Fruit fly (Drosophila melanogaster) whole organism, embryonic: ENCODE measurements around the gene Alg12.

Experiments
- B-H2 ChIP-seq: fragments of 200-800 bp; sonication (Bioruptor generic); optimal IDR thresholded peaks from 2 replicates; lab custom pipeline; 2018; ENCODE audit warnings: missing biosample characterization, mild to moderate bottlenecking, missing genetic modification characterization
- CG14441 ChIP-seq: fragments of 200-800 bp; sonication (Bioruptor generic); IDR thresholded peaks from 2 replicates; pipeline ENCODE4 v1.3.6; 2022; ENCODE audit warnings: missing biosample characterization, missing genetic modification characterization
- CG15479 ChIP-seq: fragments of 200-800 bp; sonication (Bioruptor generic); optimal IDR thresholded peaks from 3 replicates; lab custom pipeline; 2019; ENCODE audit warnings: missing biosample characterization, mild to moderate bottlenecking, missing genetic modification characterization, moderate library complexity
- CG17186 ChIP-seq: fragments of 200-800 bp; sonication (Bioruptor generic); optimal IDR thresholded peaks from 3 replicates; lab custom pipeline; 2017; ENCODE audit warnings: missing biosample characterization, missing genetic modification reagents, missing genetic modification characterization
- CG18476 ChIP-seq: fragments of 200-800 bp; sonication (Bioruptor generic); optimal IDR thresholded peaks from 2 replicates; lab custom pipeline; 2016; ENCODE audit warnings: missing biosample characterization, mild to moderate bottlenecking, missing genetic modification characterization
- CG32767 ChIP-seq: fragments of 200-800 bp; sonication (Bioruptor generic); IDR thresholded peaks from 2 replicates; pipeline ENCODE4 v1.3.6; 2022; ENCODE audit warnings: missing biosample characterization, missing genetic modification characterization
- CG4282 ChIP-seq: fragments of 200-800 bp; sonication (Bioruptor generic); optimal IDR thresholded peaks from 2 replicates; lab custom pipeline; 2016; ENCODE audit warnings: missing biosample characterization, missing genetic modification characterization
- CG7556 ChIP-seq: fragments of 200-800 bp; sonication (Bioruptor generic); optimal IDR thresholded peaks from 2 replicates; lab custom pipeline; 2017; ENCODE audit warnings: missing biosample characterization, mild to moderate bottlenecking, missing genetic modification characterization
- E2f1 ChIP-seq: fragments of 200-800 bp; sonication (Bioruptor generic); IDR thresholded peaks from 2 replicates; pipeline ENCODE4 v1.3.6; 2022; ENCODE audit warnings: missing biosample characterization, missing genetic modification characterization
- Side ChIP-seq: fragments of 200-800 bp; sonication (Bioruptor generic); optimal IDR thresholded peaks from 2 replicates; lab custom pipeline; 2016; ENCODE audit warnings: missing biosample characterization, missing genetic modification characterization
- Taf1 ChIP-seq: fragments of 200-800 bp; sonication (Bioruptor generic); IDR thresholded peaks from 2 replicates; pipeline ENCODE4 v1.3.6; 2022; ENCODE audit warnings: missing biosample characterization, missing genetic modification characterization
- Xrp1 ChIP-seq: fragments of 200-800 bp; sonication (Bioruptor generic); IDR thresholded peaks from 2 replicates; pipeline ENCODE4 v1.3.6; 2022; ENCODE audit warnings: missing biosample characterization, missing genetic modification characterization
- fru ChIP-seq: fragments of >200 bp; optimal IDR thresholded peaks from 2 replicates; lab custom pipeline; 2017
- ftz-f1 ChIP-seq: fragments of 200-800 bp; sonication (Bioruptor generic); optimal IDR thresholded peaks from 2 replicates; lab custom pipeline; 2016; ENCODE audit warnings: missing biosample characterization, missing genetic modification characterization
- ro ChIP-seq: fragments of 200-800 bp; sonication (Bioruptor generic); IDR thresholded peaks from 2 replicates; pipeline ENCODE4 v1.3.6; 2022; ENCODE audit warnings: missing biosample characterization, missing genetic modification characterization
- ssp ChIP-seq: fragments of 200-800 bp; sonication (Bioruptor generic); IDR thresholded peaks from 2 replicates; pipeline ENCODE4 v1.3.6; 2022; ENCODE audit warnings: missing biosample characterization, missing genetic modification characterization

Gene Alg12

DNA sequence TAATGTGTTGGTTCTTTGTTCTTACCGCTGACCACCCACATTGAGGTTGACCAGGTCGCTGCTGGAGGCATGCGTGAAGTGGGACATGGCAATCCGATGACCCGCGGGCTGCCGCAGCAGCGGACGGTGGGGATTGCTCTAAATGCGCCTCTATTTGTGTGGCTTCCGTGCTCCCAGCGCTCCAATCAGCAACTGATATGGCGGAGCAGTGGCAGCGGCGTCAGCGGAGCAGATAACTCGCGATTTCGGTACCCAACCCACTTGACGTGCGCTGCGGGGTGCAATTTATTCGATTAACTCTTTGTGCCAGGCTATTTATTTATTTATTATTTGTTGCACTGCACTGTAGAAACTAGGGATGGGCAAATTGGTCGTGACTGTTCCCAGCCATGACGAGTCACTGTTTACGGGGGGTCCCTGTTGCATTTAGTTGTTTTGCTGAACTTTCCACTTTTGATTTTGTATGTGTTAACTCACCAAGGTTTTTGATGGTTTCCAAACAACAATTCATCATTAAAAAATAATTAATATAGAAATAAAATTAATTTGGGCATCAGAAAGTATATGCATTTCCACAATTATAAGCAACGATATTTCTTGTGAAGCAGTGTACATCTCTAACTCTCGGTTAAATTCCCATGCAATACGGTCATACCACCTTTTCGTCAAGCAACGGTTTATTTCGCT is 44.5 kb downstream of the Alg12 start, which contains the start of the genes CG9467 and CG8526 (continued):
- peak; percentile 35 for TF ChIP-seq CG7556 (GFP tag; lab: Kevin White, UChicago)
- TF ChIP-seq CG18476 (GFP tag; lab: Kevin White, UChicago) = peak; percentile 25
- peak; percentile 53; the same call in 1 of the 2 replicates for TF ChIP-seq Xrp1
- TF ChIP-seq CG32767 (GFP tag; lab: Robert Waterston, UW) = peak; percentile 30; the same call in 1 of the 2 replicates
- TF ChIP-seq ftz-f1 (GFP tag; lab: Kevin White, UChicago) = no peak
- TF ChIP-seq Side (GFP tag; lab: Kevin White, UChicago) = no peak
- no peak for TF ChIP-seq B-H2 (GFP tag; lab: Kevin White, UChicago)
- TF ChIP-seq ro (GFP tag; lab: Robert Waterston, UW) = no peak
- TF ChIP-seq CG4282 (GFP tag; lab: Kevin White, UChicago) = no peak
- peak; percentile 24 for TF ChIP-seq CG17186 (GFP tag; lab: Kevin White, UChicago)
- peak; percentile 61 for TF ChIP-seq ssp (GFP tag; lab: Robert Waterston, UW)
- no peak for TF ChIP-seq CG15479 (GFP tag; lab: Kevin White, UChicago)
- peak; percentile 58 for TF ChIP-seq CG14441 (GFP tag; lab: Robert Waterston, UW)
- TF ChIP-seq fru (lab: Kevin White, UChicago) = no peak
- TF ChIP-seq Taf1 (GFP tag; lab: Robert Waterston, UW) = peak; percentile 21; the same call in 1 of the 2 replicates
- TF ChIP-seq E2f1 (GFP tag; lab: Robert Waterston, UW) = peak; percentile 38; the same call in 1 of the 2 replicates
